Worm (Caenorhabditis elegans) whole organism, L1 larva: Measurements from ENCODE around the gene pes-10.

Source experiments
- C04F5.9 ChIP-seq: sonication (generic microtip); optimal IDR thresholded peaks from 2 replicates; lab custom pipeline; 2016; ENCODE audit warnings: missing genetic modification characterization, missing compliant biosample characterization
- F16B12.6 ChIP-seq: fragments of 150-350 bp; optimal IDR thresholded peaks from 2 replicates; lab custom pipeline; 2014; ENCODE audit warnings: missing biosample characterization, missing genetic modification characterization
- Y116A8C.19 ChIP-seq: sonication (generic microtip); optimal IDR thresholded peaks from 2 replicates; lab custom pipeline; 2016; ENCODE audit warnings: missing compliant biosample characterization, missing genetic modification characterization, borderline replicate concordance
- aly-2 ChIP-seq: fragments of 150-350 bp; optimal IDR thresholded peaks from 2 replicates; lab custom pipeline; 2014; ENCODE audit warnings: missing biosample characterization, missing genetic modification characterization
- blmp-1 ChIP-seq: fragments of 150-350 bp; optimal IDR thresholded peaks from 2 replicates; lab custom pipeline; 2014; ENCODE audit warnings: missing biosample characterization, missing genetic modification characterization
- ceh-63 ChIP-seq: fragments of 200-800 bp; sonication (Bioruptor generic); optimal IDR thresholded peaks from 2 replicates; lab custom pipeline; 2018; ENCODE audit warnings: mild to moderate bottlenecking, missing genetic modification characterization, missing compliant biosample characterization
- ceh-82 ChIP-seq, 3 experiments: fragments of 150-350 bp in 1 of 3; sonication (generic microtip) in 2 of 3; optimal IDR thresholded peaks; 2 replicates each; lab custom pipeline; 2014 to 2017; ENCODE audit warnings: missing biosample characterization in 3 of 3, missing genetic modification characterization in 3 of 3
- ceh-90 ChIP-seq: sonication (generic microtip); optimal IDR thresholded peaks from 2 replicates; lab custom pipeline; 2016; ENCODE audit warnings: missing genetic modification characterization, missing compliant biosample characterization
- dpl-1 ChIP-seq, 3 experiments: fragments of 150-350 bp in 2 of 3; sonication (generic microtip) in 1 of 3; optimal IDR thresholded peaks; 2 replicates each; lab custom pipeline; 2014 to 2017; ENCODE audit warnings: missing biosample characterization in 3 of 3, missing genetic modification characterization in 3 of 3, missing genetic modification reagents in 3 of 3
- efl-3 ChIP-seq: fragments of 200-800 bp; sonication (Bioruptor generic); optimal IDR thresholded peaks from 2 replicates; lab custom pipeline; 2018; ENCODE audit warnings: mild to moderate bottlenecking, missing genetic modification characterization, missing compliant biosample characterization
- elt-2 ChIP-seq: sonication (generic microtip); optimal IDR thresholded peaks from 2 replicates; lab custom pipeline; 2016; ENCODE audit warnings: missing genetic modification characterization, mild to moderate bottlenecking, inconsistent platforms, missing compliant biosample characterization, missing genetic modification reagents
- elt-3 ChIP-seq, 6 experiments: fragments of 150-350 bp in 1 of 6; sonication (generic microtip); optimal IDR thresholded peaks; 2 replicates each; lab custom pipeline; 2017 to 2018; ENCODE audit warnings: missing biosample characterization in 6 of 6, missing genetic modification characterization in 6 of 6, inconsistent platforms in 1 of 6
- ets-5 ChIP-seq: fragments of 200-800 bp; sonication (Bioruptor generic); IDR thresholded peaks from 2 replicates; pipeline ENCODE4 v1.3.6; 2022; ENCODE audit warnings: missing genetic modification characterization, missing compliant biosample characterization
- fkh-4 ChIP-seq: sonication (generic microtip); optimal IDR thresholded peaks from 2 replicates; lab custom pipeline; 2016; ENCODE audit warnings: missing compliant biosample characterization, missing genetic modification characterization, borderline replicate concordance
- hpl-2 ChIP-seq: fragments of 150-350 bp; optimal IDR thresholded peaks from 2 replicates; lab custom pipeline; 2014; ENCODE audit warnings: missing biosample characterization, missing genetic modification reagents, missing genetic modification characterization
- irx-1 ChIP-seq: sonication (generic microtip); optimal IDR thresholded peaks from 2 replicates; lab custom pipeline; 2016; ENCODE audit warnings: missing genetic modification characterization, missing compliant biosample characterization
- isw-1 ChIP-seq: fragments of 200-800 bp; sonication (Bioruptor generic); IDR thresholded peaks from 2 replicates; pipeline ENCODE4 v1.3.6; 2022; ENCODE audit warnings: missing genetic modification characterization, missing compliant biosample characterization
- lin-15B ChIP-seq: fragments of 150-350 bp; sonication (generic microtip); optimal IDR thresholded peaks from 3 replicates; lab custom pipeline; 2014; ENCODE audit warnings: missing biosample characterization, missing genetic modification characterization
- lin-35 ChIP-seq, 2 experiments: fragments of 150-350 bp; optimal IDR thresholded peaks; 2 replicates each; lab custom pipeline; 2014; ENCODE audit warnings: missing biosample characterization in 2 of 2, missing genetic modification characterization in 2 of 2, missing genetic modification reagents in 2 of 2
- lin-39 ChIP-seq: fragments of 150-350 bp; optimal IDR thresholded peaks from 2 replicates; lab custom pipeline; 2014; ENCODE audit warnings: missing biosample characterization, missing genetic modification reagents, missing genetic modification characterization
- mab-9 ChIP-seq: fragments of 200-800 bp; sonication (Bioruptor generic); IDR thresholded peaks from 2 replicates; pipeline ENCODE4 v1.3.6; 2022; ENCODE audit warnings: missing genetic modification reagents, missing genetic modification characterization, missing compliant biosample characterization
- nhr-47 ChIP-seq: sonication (generic microtip); optimal IDR thresholded peaks from 2 replicates; lab custom pipeline; 2016; ENCODE audit warnings: mild to moderate bottlenecking, missing genetic modification characterization, moderate library complexity, missing compliant biosample characterization
- nhr-77 ChIP-seq: fragments of 150-350 bp; optimal IDR thresholded peaks from 2 replicates; lab custom pipeline; 2014; ENCODE audit warnings: missing biosample characterization, missing genetic modification characterization
- nhr-85 ChIP-seq: sonication (generic microtip); peaks from one replicate; lab custom pipeline; 2016; ENCODE audit warnings: missing genetic modification characterization, inconsistent platforms, missing compliant biosample characterization
- pqm-1 ChIP-seq: sonication (generic microtip); optimal IDR thresholded peaks from 3 replicates; lab custom pipeline; 2017; ENCODE audit warnings: missing biosample characterization, missing genetic modification characterization
- snu-23 ChIP-seq: sonication (generic microtip); optimal IDR thresholded peaks from 2 replicates; lab custom pipeline; 2016; ENCODE audit warnings: missing genetic modification characterization, missing compliant biosample characterization
- tlp-1 ChIP-seq: fragments of 150-350 bp; optimal IDR thresholded peaks from 2 replicates; lab custom pipeline; 2014; ENCODE audit warnings: missing biosample characterization, missing genetic modification characterization
- unc-62 ChIP-seq: fragments of 150-350 bp; optimal IDR thresholded peaks from 2 replicates; lab custom pipeline; 2014; ENCODE audit warnings: missing biosample characterization, missing genetic modification reagents, missing genetic modification characterization
- xbp-1 ChIP-seq: sonication (generic microtip); optimal IDR thresholded peaks from 2 replicates; lab custom pipeline; 2016; ENCODE audit warnings: missing genetic modification characterization, missing compliant biosample characterization
- zag-1 ChIP-seq: fragments of 150-350 bp; optimal IDR thresholded peaks from 2 replicates; lab custom pipeline; 2014; ENCODE audit warnings: missing biosample characterization, missing genetic modification characterization
- ztf-4 ChIP-seq: fragments of 150-350 bp; optimal IDR thresholded peaks from 2 replicates; lab custom pipeline; 2014; ENCODE audit warnings: missing biosample characterization, missing genetic modification characterization

pes-10 gene

ce11 chrII:12819979-12820378 lies 27.7 kb downstream of the pes-10 start:
- TF ChIP-seq blmp-1 = peak; percentile 68
- TF ChIP-seq lin-39 (tag; lab: Kevin White, UChicago) = no peak

ce11 chrII:12818488-12818887 lies 29.1 kb downstream of the pes-10 start, which contains the start of gene Y46G5A.22:
Gene Y46G5A.22 (minus strand): TSS chrII:12818588.
- TF ChIP-seq ets-5 (no peak), isw-1 (GFP tag; lab: Robert Waterston, UW) (no peak), snu-23 (GFP tag; lab: Kevin White, UChicago) (no peak), mab-9 (GFP tag; lab: Robert Waterston, UW) (no peak), ceh-82 (tag; optimal IDR thresholded peaks at IDR 0.05; lab: Kevin White, UChicago) (no peak), elt-2 (tag; lab: Kevin White, UChicago) (no peak), dpl-1 (GFP tag; optimal IDR thresholded peaks at IDR 0.05; lab: Kevin White, UChicago) (no peak), ceh-63 (GFP tag; lab: Kevin White, UChicago) (no peak), xbp-1 (no peak), nhr-47 (tag; lab: Kevin White, UChicago) (no peak), tlp-1 (no peak), efl-3 (GFP tag; lab: Kevin White, UChicago) (no peak), ztf-4 (tag; lab: Kevin White, UChicago) (no peak), ceh-90 (tag; lab: Kevin White, UChicago) (no peak)
- TF ChIP-seq, all 84 proteins: peak for 0

ce11 chrII:12816412-12817146 lies 31.1 kb downstream of the pes-10 start, which contains the start of gene acl-7:
Gene acl-7 (minus strand): TSS chrII:12816462.
- TF ChIP-seq Y116A8C.19 (tag; lab: Kevin White, UChicago) = no peak
- no peak for TF ChIP-seq zag-1 (tag; lab: Kevin White, UChicago)
- TF ChIP-seq elt-2 (tag; lab: Kevin White, UChicago) = peak; percentile 42
- no peak for TF ChIP-seq isw-1 (GFP tag; lab: Robert Waterston, UW)
- TF ChIP-seq, all 84 proteins: peak for 1

- no peak for TF ChIP-seq unc-62
- TF ChIP-seq Y116A8C.19 (tag; lab: Kevin White, UChicago) = no peak
- TF ChIP-seq lin-35 (GFP tag; optimal IDR thresholded peaks at IDR 0.05; lab: Kevin White, UChicago) = no peak
- TF ChIP-seq lin-15B (tag; lab: Kevin White, UChicago) = no peak
- no peak for TF ChIP-seq hpl-2 (GFP tag; lab: Kevin White, UChicago)
- no peak for TF ChIP-seq ztf-4 (tag; lab: Kevin White, UChicago)
- no peak for TF ChIP-seq pqm-1
- no peak for TF ChIP-seq nhr-85 (tag; lab: Kevin White, UChicago)
- TF ChIP-seq, all 84 proteins: peak for 0
These were observed 34.4 kb downstream of the pes-10 start for ce11 chrII:12813253-12813652.

- TF ChIP-seq pqm-1 (no peak), C04F5.9 (tag; lab: Kevin White, UChicago) (no peak), zag-1 (tag; lab: Kevin White, UChicago) (no peak)
These were observed 36.9 kb downstream of the pes-10 start, which contains the start of gene Y46G5A.20 for ce11 chrII:12810709-12811108. Gene Y46G5A.20 (plus strand): TSS chrII:12811009.

- TF ChIP-seq fkh-4 (tag; lab: Kevin White, UChicago) (no peak), irx-1 (tag; lab: Kevin White, UChicago) (no peak), dpl-1 (GFP tag; optimal IDR thresholded peaks at IDR 0.05; lab: Kevin White, UChicago) (no peak), F16B12.6 (tag; lab: Kevin White, UChicago) (no peak), nhr-77 (tag; lab: Kevin White, UChicago) (no peak), ceh-90 (tag; lab: Kevin White, UChicago) (no peak), aly-2 (tag; lab: Kevin White, UChicago) (no peak), elt-3 (tag; optimal IDR thresholded peaks at IDR 0.05; lab: Kevin White, UChicago) (no peak), nhr-47 (tag; lab: Kevin White, UChicago) (no peak)
These were observed 37.9 kb downstream of the pes-10 start for ce11 chrII:12809725-12810124.
